Fruit fly (Drosophila melanogaster) whole organism, embryonic: ENCODE results near the gene dib.
A peak's percentile ranks its signal among the peaks of the same experiment; 100 is the strongest.

Source experiments
- Atf3 ChIP-seq: fragments of 200-800 bp; sonication (Bioruptor generic); optimal IDR thresholded peaks from 3 replicates; lab custom pipeline; 2016; ENCODE audit warnings: missing biosample characterization, missing genetic modification characterization
- B-H1 ChIP-seq: fragments of 200-800 bp; sonication (Bioruptor generic); IDR thresholded peaks from 3 replicates; pipeline ENCODE4 v1.3.6; 2022; ENCODE audit warnings: missing biosample characterization, missing genetic modification characterization
- B-H2 ChIP-seq: fragments of 200-800 bp; sonication (Bioruptor generic); optimal IDR thresholded peaks from 2 replicates; lab custom pipeline; 2018; ENCODE audit warnings: missing biosample characterization, mild to moderate bottlenecking, missing genetic modification characterization
- Bteb2 ChIP-seq: fragments of 200-800 bp; sonication (Bioruptor generic); optimal IDR thresholded peaks from 2 replicates; lab custom pipeline; 2016; ENCODE audit warnings: missing biosample characterization, missing genetic modification characterization
- CG12071 ChIP-seq: fragments of 200-800 bp; sonication (Bioruptor generic); optimal IDR thresholded peaks from 3 replicates; lab custom pipeline; 2018; ENCODE audit warnings: missing biosample characterization, mild to moderate bottlenecking, missing genetic modification characterization
- CG14441 ChIP-seq: fragments of 200-800 bp; sonication (Bioruptor generic); IDR thresholded peaks from 2 replicates; pipeline ENCODE4 v1.3.6; 2022; ENCODE audit warnings: missing biosample characterization, missing genetic modification characterization
- CG14667 ChIP-seq: fragments of 200-800 bp; sonication (Bioruptor generic); IDR thresholded peaks from 2 replicates; pipeline ENCODE4 v1.3.6; 2022; ENCODE audit warnings: missing biosample characterization, missing genetic modification characterization
- CG17568 ChIP-seq: fragments of 200-800 bp; sonication (Bioruptor generic); optimal IDR thresholded peaks from 2 replicates; lab custom pipeline; 2018; ENCODE audit warnings: missing biosample characterization, mild to moderate bottlenecking, missing genetic modification characterization, moderate library complexity
- CG30020 ChIP-seq: fragments of 200-800 bp; optimal IDR thresholded peaks from 2 replicates; lab custom pipeline; 2019; ENCODE audit warnings: missing biosample characterization, mild to moderate bottlenecking, missing genetic modification characterization, moderate library complexity
- CG4360 ChIP-seq: fragments of 200-800 bp; sonication (Bioruptor generic); IDR thresholded peaks from 2 replicates; pipeline ENCODE4 v1.3.6; 2022; ENCODE audit warnings: missing biosample characterization, missing genetic modification characterization
- CG4730 ChIP-seq: fragments of 200-800 bp; sonication (Bioruptor generic); IDR thresholded peaks from 2 replicates; pipeline ENCODE4 v1.3.6; 2022; ENCODE audit warnings: missing biosample characterization, missing genetic modification characterization
- CG6254 ChIP-seq: fragments of 200-800 bp; sonication (Bioruptor generic); optimal IDR thresholded peaks from 3 replicates; lab custom pipeline; 2017; ENCODE audit warnings: mild to moderate bottlenecking, missing biosample characterization, missing genetic modification reagents, missing genetic modification characterization
- CG7357 ChIP-seq: fragments of 200-800 bp; sonication (Bioruptor generic); IDR thresholded peaks from 3 replicates; pipeline ENCODE4 v1.3.6; 2022; ENCODE audit warnings: missing biosample characterization, missing genetic modification characterization
- CG7839 ChIP-seq: fragments of 200-800 bp; sonication (Bioruptor generic); optimal IDR thresholded peaks from 3 replicates; lab custom pipeline; 2018; ENCODE audit warnings: missing biosample characterization, mild to moderate bottlenecking, missing genetic modification characterization, moderate library complexity
- CG7928 ChIP-seq: fragments of 200-800 bp; sonication (Bioruptor generic); optimal IDR thresholded peaks from 2 replicates; lab custom pipeline; 2017; ENCODE audit warnings: missing biosample characterization, mild to moderate bottlenecking, missing genetic modification characterization
- CG8388 ChIP-seq: fragments of 200-800 bp; sonication (Bioruptor generic); optimal IDR thresholded peaks from 2 replicates; lab custom pipeline; 2019; ENCODE audit warnings: missing biosample characterization, mild to moderate bottlenecking, missing genetic modification characterization, moderate library complexity
- CG9797 ChIP-seq: fragments of 200-800 bp; sonication (Bioruptor generic); optimal IDR thresholded peaks from 3 replicates; lab custom pipeline; 2018; ENCODE audit warnings: missing biosample characterization, mild to moderate bottlenecking, missing genetic modification characterization
- CTCF ChIP-seq: fragments of 200-800 bp; sonication (Bioruptor generic); optimal IDR thresholded peaks from 2 replicates; lab custom pipeline; 2017; ENCODE audit warnings: missing biosample characterization, mild to moderate bottlenecking, missing genetic modification characterization, moderate library complexity
- Dref ChIP-seq: fragments of 200-800 bp; sonication (Bioruptor generic); IDR thresholded peaks from 2 replicates; pipeline ENCODE4 v1.3.6; 2022; ENCODE audit warnings: missing biosample characterization, missing genetic modification characterization
- Gsc ChIP-seq: fragments of 200-800 bp; sonication (Bioruptor generic); IDR thresholded peaks from 2 replicates; pipeline ENCODE4 v1.3.6; 2022; ENCODE audit warnings: missing biosample characterization, missing genetic modification characterization
- Hand ChIP-seq: fragments of 200-800 bp; sonication (Bioruptor generic); optimal IDR thresholded peaks from 2 replicates; lab custom pipeline; 2017; ENCODE audit warnings: mild to moderate bottlenecking, missing biosample characterization, missing genetic modification reagents, missing genetic modification characterization
- HmgZ ChIP-seq: fragments of 200-800 bp; sonication (Bioruptor generic); optimal IDR thresholded peaks from 2 replicates; lab custom pipeline; 2018; ENCODE audit warnings: missing biosample characterization, mild to moderate bottlenecking, missing genetic modification characterization
- Hmr ChIP-seq: fragments of 200-800 bp; sonication (Bioruptor generic); optimal IDR thresholded peaks from 3 replicates; lab custom pipeline; 2017; ENCODE audit warnings: mild to moderate bottlenecking, missing biosample characterization, missing genetic modification reagents, missing genetic modification characterization
- Hr39 ChIP-seq: fragments of >200 bp; optimal IDR thresholded peaks from 2 replicates; lab custom pipeline; 2017
- Hr78 ChIP-seq, 2 experiments: fragments of 200-800 bp in 1 of 2; fragments of >200 bp in 1 of 2; sonication (Bioruptor generic) in 1 of 2; optimal IDR thresholded peaks; 2 replicates each; lab custom pipeline; 2017 to 2019; ENCODE audit warnings: missing biosample characterization in 2 of 2, missing genetic modification characterization in 2 of 2, mild to moderate bottlenecking in 1 of 2, moderate library complexity in 1 of 2
- Pdp1 ChIP-seq, 2 experiments: fragments of 200-800 bp; sonication (Bioruptor generic); optimal IDR thresholded peaks; 3 replicates each; lab custom pipeline; 2016; ENCODE audit warnings: missing biosample characterization in 2 of 2, missing genetic modification characterization in 2 of 2, mild to moderate bottlenecking in 1 of 2, moderate library complexity in 1 of 2
- Sox102F ChIP-seq: fragments of 200-800 bp; sonication (Bioruptor generic); optimal IDR thresholded peaks from 2 replicates; lab custom pipeline; 2018; ENCODE audit warnings: missing biosample characterization, mild to moderate bottlenecking, missing genetic modification characterization, moderate library complexity
- Usf ChIP-seq: fragments of 200-800 bp; sonication (Bioruptor generic); optimal IDR thresholded peaks from 2 replicates; lab custom pipeline; 2017; ENCODE audit warnings: missing genotype, missing biosample characterization, missing genetic modification characterization
- YL-1 ChIP-seq: fragments of 200-800 bp; sonication (Bioruptor generic); optimal IDR thresholded peaks from 3 replicates; lab custom pipeline; 2017; ENCODE audit warnings: missing biosample characterization, mild to moderate bottlenecking, missing genetic modification characterization
- ab ChIP-seq: fragments of 200-800 bp; sonication (Bioruptor generic); optimal IDR thresholded peaks from 2 replicates; lab custom pipeline; 2016; ENCODE audit warnings: missing biosample characterization, missing genetic modification characterization
- ac ChIP-seq: fragments of 200-800 bp; sonication (Bioruptor generic); optimal IDR thresholded peaks from 3 replicates; lab custom pipeline; 2017; ENCODE audit warnings: missing biosample characterization, mild to moderate bottlenecking, missing genetic modification characterization
- ato ChIP-seq: fragments of 200-800 bp; sonication (Bioruptor generic); IDR thresholded peaks from 2 replicates; pipeline ENCODE4 v1.3.6; 2022; ENCODE audit warnings: missing biosample characterization, missing genetic modification characterization; ENCODE audit not compliant: partially characterized antibody
- cato ChIP-seq: fragments of 200-800 bp; sonication (Bioruptor generic); optimal IDR thresholded peaks from 2 replicates; lab custom pipeline; 2016; ENCODE audit warnings: missing biosample characterization, missing genetic modification characterization, borderline replicate concordance
- chif ChIP-seq, 2 experiments: fragments of 200-800 bp; sonication (Bioruptor generic); optimal IDR thresholded peaks; 3 replicates each; lab custom pipeline; 2016; ENCODE audit warnings: missing biosample characterization in 2 of 2, missing genetic modification characterization in 2 of 2
- dati ChIP-seq: fragments of 200-800 bp; sonication (Bioruptor generic); IDR thresholded peaks from 2 replicates; pipeline ENCODE4 v1.3.6; 2022; ENCODE audit warnings: missing biosample characterization, missing genetic modification characterization
- exex ChIP-seq: fragments of 200-800 bp; sonication (Bioruptor generic); optimal IDR thresholded peaks from 4 replicates; lab custom pipeline; 2018; ENCODE audit warnings: missing biosample characterization, mild to moderate bottlenecking, missing genetic modification characterization, moderate library complexity
- gcm2 ChIP-seq: fragments of 200-800 bp; sonication (Bioruptor generic); optimal IDR thresholded peaks from 2 replicates; lab custom pipeline; 2016; ENCODE audit warnings: missing biosample characterization, missing genetic modification characterization
- gfzf ChIP-seq: fragments of 200-800 bp; sonication (Bioruptor generic); optimal IDR thresholded peaks from 2 replicates; lab custom pipeline; 2016; ENCODE audit warnings: missing biosample characterization, mild to moderate bottlenecking, missing genetic modification characterization, moderate library complexity
- h ChIP-seq: fragments of >200 bp; optimal IDR thresholded peaks from 2 replicates; lab custom pipeline; 2017
- kni ChIP-seq: fragments of 200-800 bp; sonication (Bioruptor generic); optimal IDR thresholded peaks from 3 replicates; lab custom pipeline; 2017; ENCODE audit warnings: mild to moderate bottlenecking, missing biosample characterization, missing genetic modification reagents, missing genetic modification characterization
- knrl ChIP-seq: fragments of 200-800 bp; sonication (Bioruptor generic); IDR thresholded peaks from 3 replicates; pipeline ENCODE4 v1.3.6; 2022; ENCODE audit warnings: missing biosample characterization, missing genetic modification characterization; ENCODE audit not compliant: partially characterized antibody
- luna ChIP-seq: fragments of 200-800 bp; sonication (Bioruptor generic); optimal IDR thresholded peaks from 2 replicates; lab custom pipeline; 2016; ENCODE audit warnings: missing biosample characterization, missing genetic modification characterization
- mirr ChIP-seq: fragments of 200-800 bp; sonication (Bioruptor generic); optimal IDR thresholded peaks from 3 replicates; lab custom pipeline; 2018; ENCODE audit warnings: missing biosample characterization, mild to moderate bottlenecking, missing genetic modification characterization
- nerfin-1 ChIP-seq: fragments of 200-800 bp; sonication (Bioruptor generic); optimal IDR thresholded peaks from 3 replicates; lab custom pipeline; 2019; ENCODE audit warnings: missing biosample characterization, mild to moderate bottlenecking, missing genetic modification characterization, moderate library complexity
- nerfin-2 ChIP-seq: fragments of 200-800 bp; sonication (Bioruptor generic); IDR thresholded peaks from 2 replicates; pipeline ENCODE4 v1.3.6; 2022; ENCODE audit warnings: missing biosample characterization, missing genetic modification characterization; ENCODE audit not compliant: partially characterized antibody
- pho ChIP-seq: fragments of 200-800 bp; sonication (Bioruptor generic); optimal IDR thresholded peaks from 2 replicates; lab custom pipeline; 2016; ENCODE audit warnings: missing biosample characterization, missing genetic modification characterization
- pita ChIP-seq: fragments of 200-800 bp; sonication (Bioruptor generic); optimal IDR thresholded peaks from 2 replicates; lab custom pipeline; 2017; ENCODE audit warnings: missing biosample characterization, mild to moderate bottlenecking, missing genetic modification characterization
- tll ChIP-seq, 2 experiments: fragments of 200-800 bp in 1 of 2; fragments of >200 bp in 1 of 2; sonication (Bioruptor generic) in 1 of 2; optimal IDR thresholded peaks; 2 replicates each; lab custom pipeline; 2017 to 2019; ENCODE audit warnings: missing biosample characterization in 2 of 2, missing genetic modification characterization in 2 of 2, mild to moderate bottlenecking in 1 of 2, moderate library complexity in 1 of 2
- toy ChIP-seq: fragments of 200-800 bp; sonication (Bioruptor generic); IDR thresholded peaks from 2 replicates; pipeline ENCODE4 v1.3.6; 2022; ENCODE audit warnings: missing biosample characterization, missing genetic modification characterization
- zfh2 ChIP-seq: fragments of 200-800 bp; sonication (Bioruptor generic); optimal IDR thresholded peaks from 2 replicates; lab custom pipeline; 2016; ENCODE audit warnings: missing biosample characterization, missing genetic modification characterization

The dib gene

dm6 chr3L:4040247-4040925 is 21.7 kb upstream of the dib start, which contains the start of the genes CG11593 and Rcd5 (continued):
- TF ChIP-seq Dref (GFP tag; lab: Robert Waterston, UW) (0 out of 2 replicates have a peak, but pooled peaks have one; percentile 31), CG17568 (GFP tag; lab: Kevin White, UChicago) (no peak), Gsc (GFP tag; lab: Robert Waterston, UW) (peak; percentile 50), Hand (GFP tag; lab: Kevin White, UChicago) (no peak), gfzf (peak; percentile 53), B-H2 (GFP tag; lab: Kevin White, UChicago) (no peak), CG14441 (GFP tag; lab: Robert Waterston, UW) (peak; percentile 85), nerfin-2 (no peak), nerfin-1 (tag; lab: Kevin White, UChicago) (no peak), Hr78 (GFP tag; optimal IDR thresholded peaks at IDR 0.05; lab: Kevin White, UChicago) (no peak), B-H1 (peak; percentile 65), Bteb2 (GFP tag; lab: Kevin White, UChicago) (peak; percentile 17), mirr (GFP tag; lab: Kevin White, UChicago) (no peak), pho (GFP tag; lab: Kevin White, UChicago) (peak; percentile 25), luna (GFP tag; lab: Kevin White, UChicago) (no peak), toy (GFP tag; lab: Robert Waterston, UW) (peak; percentile 60; the same call in 1 of the 2 replicates), CG4360 (GFP tag; lab: Robert Waterston, UW) (peak; percentile 100), gcm2 (GFP tag; lab: Kevin White, UChicago) (no peak), chif (GFP tag; optimal IDR thresholded peaks at IDR 0.05; lab: Kevin White, UChicago) (no peak), ato (GFP tag; lab: Robert Waterston, UW) (no peak), CTCF (GFP tag; lab: Kevin White, UChicago) (peak; percentile 50), kni (no peak), YL-1 (peak; percentile 92), Sox102F (GFP tag; lab: Kevin White, UChicago) (peak; percentile 65), CG7839 (tag; lab: Kevin White, UChicago) (no peak), Hmr (peak; percentile 80), h (lab: Kevin White, UChicago) (no peak), Usf (GFP tag; lab: Kevin White, UChicago) (peak; percentile 50), ac (GFP tag; lab: Kevin White, UChicago) (no peak), CG7357 (GFP tag; lab: Robert Waterston, UW) (peak; percentile 77), CG30020 (tag; lab: Kevin White, UChicago) (no peak), pita (GFP tag; lab: Kevin White, UChicago) (no peak), exex (tag; lab: Kevin White, UChicago) (no peak), CG7928 (GFP tag; lab: Kevin White, UChicago) (peak; percentile 31), CG4730 (GFP tag; lab: Robert Waterston, UW) (peak; percentile 72), cato (GFP tag; lab: Kevin White, UChicago) (peak; percentile 33), CG14667 (GFP tag; lab: Robert Waterston, UW) (peak; percentile 83), CG12071 (GFP tag; lab: Kevin White, UChicago) (no peak), Pdp1 (GFP tag; optimal IDR thresholded peaks at IDR 0.05; lab: Kevin White, UChicago) (peak; percentile 36 to 50), zfh2 (GFP tag; lab: Kevin White, UChicago) (peak; percentile 45), knrl (GFP tag; lab: Robert Waterston, UW) (peak; percentile 53; the same call in 2 of the 3 replicates), tll (GFP tag; optimal IDR thresholded peaks at IDR 0.05; lab: Kevin White, UChicago) (peak in 1 of 2 experiments; percentile 11), CG9797 (peak; percentile 87), Atf3 (GFP tag; lab: Kevin White, UChicago) (no peak), CG8388 (GFP tag; lab: Kevin White, UChicago) (peak; percentile 55), dati (GFP tag; lab: Robert Waterston, UW) (no peak), ab (GFP tag; lab: Kevin White, UChicago) (no peak), CG6254 (GFP tag; lab: Kevin White, UChicago) (peak; percentile 12), Hr39 (no peak), HmgZ (tag; lab: Kevin White, UChicago) (peak; percentile 63)
